Worm (Caenorhabditis elegans) whole organism, early embryonic: ENCODE measurements around the gene R151.8.

Experiments
- B0310.2 ChIP-seq: sonication (generic microtip); optimal IDR thresholded peaks from 2 replicates; lab custom pipeline; 2016; ENCODE audit warnings: mild to moderate bottlenecking, missing genetic modification characterization, missing compliant biosample characterization
- F13C5.2 ChIP-seq: sonication (generic microtip); optimal IDR thresholded peaks from 2 replicates; lab custom pipeline; 2017; ENCODE audit warnings: mild to moderate bottlenecking, missing genetic modification characterization, inconsistent platforms, missing compliant biosample characterization
- aly-1 ChIP-seq: sonication (generic microtip); optimal IDR thresholded peaks from 2 replicates; lab custom pipeline; 2016; ENCODE audit warnings: missing genetic modification characterization, missing compliant biosample characterization
- ama-1 ChIP-seq: fragments of 150-350 bp; optimal IDR thresholded peaks from 2 replicates; lab custom pipeline; 2014
- ceh-13 ChIP-seq: fragments of 200-800 bp; sonication (Bioruptor generic); optimal IDR thresholded peaks from 2 replicates; lab custom pipeline; 2018; ENCODE audit warnings: mild to moderate bottlenecking, missing genetic modification characterization, missing compliant biosample characterization
- ceh-36 ChIP-seq: sonication (generic microtip); optimal IDR thresholded peaks from 2 replicates; lab custom pipeline; 2016; ENCODE audit warnings: missing genetic modification characterization, inconsistent platforms, missing compliant biosample characterization
- ets-7 ChIP-seq: sonication (generic microtip); optimal IDR thresholded peaks from 2 replicates; lab custom pipeline; 2016; ENCODE audit warnings: missing genotype, missing genetic modification characterization, missing compliant biosample characterization
- flt-1 ChIP-seq: fragments of 200-800 bp; sonication (Bioruptor generic); IDR thresholded peaks from 2 replicates; pipeline ENCODE4 v1.3.6; 2022; ENCODE audit warnings: missing genetic modification characterization, missing compliant biosample characterization
- hmbx-1 ChIP-seq: sonication (generic microtip); optimal IDR thresholded peaks from 2 replicates; lab custom pipeline; 2016; ENCODE audit warnings: mild to moderate bottlenecking, missing genetic modification characterization, missing compliant biosample characterization
- hmg-4 ChIP-seq: fragments of 200-800 bp; sonication (Bioruptor generic); optimal IDR thresholded peaks from 2 replicates; lab custom pipeline; 2018; ENCODE audit warnings: mild to moderate bottlenecking, missing genetic modification characterization, missing compliant biosample characterization
- hnd-1 ChIP-seq: sonication (generic microtip); optimal IDR thresholded peaks from 2 replicates; lab custom pipeline; 2016; ENCODE audit warnings: missing genetic modification characterization, missing compliant biosample characterization
- pes-1 ChIP-seq: fragments of 200-800 bp; sonication (Bioruptor generic); IDR thresholded peaks from 2 replicates; pipeline ENCODE4 v1.3.6; 2022; ENCODE audit warnings: missing genetic modification reagents, missing genetic modification characterization, missing compliant biosample characterization
- scrt-1 ChIP-seq: fragments of 200-800 bp; sonication (Bioruptor generic); IDR thresholded peaks from 2 replicates; pipeline ENCODE4 v1.3.6; 2022; ENCODE audit warnings: missing genetic modification characterization, missing compliant biosample characterization
- sea-1 ChIP-seq: fragments of 200-800 bp; sonication (Bioruptor generic); conservative IDR thresholded peaks from 2 replicates; pipeline ENCODE4 v1.3.6; 2022; ENCODE audit warnings: missing genetic modification characterization, missing compliant biosample characterization
- tbx-11 ChIP-seq: fragments of 200-800 bp; sonication (Bioruptor generic); IDR thresholded peaks from 2 replicates; pipeline ENCODE4 v1.3.6; 2022; ENCODE audit warnings: missing genetic modification characterization, missing compliant biosample characterization
- tbx-37 ChIP-seq: fragments of 200-800 bp; sonication (Bioruptor generic); conservative IDR thresholded peaks from 2 replicates; pipeline ENCODE4 v1.3.6; 2022; ENCODE audit warnings: missing genetic modification reagents, missing genetic modification characterization, missing compliant biosample characterization
- tra-4 ChIP-seq: sonication (generic microtip); optimal IDR thresholded peaks from 2 replicates; lab custom pipeline; 2017; ENCODE audit warnings: missing genetic modification characterization, missing compliant biosample characterization

R151.8 gene

ce11 chrIII:7263028-7263427 lies 33.4 kb upstream of the R151.8 start:
- no peak for TF ChIP-seq hnd-1 (tag; lab: Kevin White, UChicago)

ce11 chrIII:7262592-7262991 lies 33.0 kb upstream of the R151.8 start:
- TF ChIP-seq hnd-1 (tag; lab: Kevin White, UChicago) (no peak), hmg-4 (GFP tag; lab: Kevin White, UChicago) (no peak), hmbx-1 (no peak), aly-1 (no peak), scrt-1 (GFP tag; lab: Robert Waterston, UW) (no peak)

- TF ChIP-seq ceh-13 (GFP tag; lab: Kevin White, UChicago) = no peak
- no peak for TF ChIP-seq scrt-1 (GFP tag; lab: Robert Waterston, UW)
- TF ChIP-seq tra-4 (tag; lab: Kevin White, UChicago) = no peak
- no peak for TF ChIP-seq aly-1
- no peak for TF ChIP-seq tbx-37 (GFP tag; lab: Robert Waterston, UW)
These were observed 29.3 kb upstream of the R151.8 start, which contains the start of gene B0361.4 for ce11 chrIII:7258931-7259330. Gene B0361.4 (plus strand): TSS chrIII:7258991.

- no peak for TF ChIP-seq pes-1
- no peak for TF ChIP-seq aly-1
- no peak for TF ChIP-seq hmbx-1
- no peak for TF ChIP-seq flt-1
- TF ChIP-seq tbx-37 (GFP tag; lab: Robert Waterston, UW) = no peak
- TF ChIP-seq hmg-4 (GFP tag; lab: Kevin White, UChicago) = no peak
- no peak for TF ChIP-seq scrt-1 (GFP tag; lab: Robert Waterston, UW)
- no peak for TF ChIP-seq ets-7 (tag; lab: Kevin White, UChicago)
- TF ChIP-seq F13C5.2 (tag; lab: Kevin White, UChicago) = no peak
- no peak for TF ChIP-seq sea-1 (GFP tag; lab: Robert Waterston, UW)
- no peak for TF ChIP-seq tra-4 (tag; lab: Kevin White, UChicago)
- no peak for TF ChIP-seq ceh-36 (tag; lab: Kevin White, UChicago)
- no peak for TF ChIP-seq B0310.2 (tag; lab: Kevin White, UChicago)
- no peak for TF ChIP-seq ama-1
- TF ChIP-seq ceh-13 (GFP tag; lab: Kevin White, UChicago) = no peak
- no peak for TF ChIP-seq tbx-11 (GFP tag; lab: Robert Waterston, UW)
- TF ChIP-seq hnd-1 (tag; lab: Kevin White, UChicago) = no peak
These were observed 24.1 kb upstream of the R151.8 start for ce11 chrIII:7253669-7254068.

ce11 chrIII:7247740-7248139 lies 18.2 kb upstream of the R151.8 start, which contains the start of gene zmp-6:
Gene zmp-6 (minus strand): TSS chrIII:7247840.
- TF ChIP-seq sea-1 (GFP tag; lab: Robert Waterston, UW) (no peak), hmg-4 (GFP tag; lab: Kevin White, UChicago) (no peak), tbx-11 (GFP tag; lab: Robert Waterston, UW) (no peak), scrt-1 (GFP tag; lab: Robert Waterston, UW) (no peak), B0310.2 (tag; lab: Kevin White, UChicago) (no peak), hmbx-1 (no peak), ceh-36 (tag; lab: Kevin White, UChicago) (no peak)

ce11 chrIII:7246389-7246788 lies 16.8 kb upstream of the R151.8 start:
- TF ChIP-seq aly-1 (no peak), scrt-1 (GFP tag; lab: Robert Waterston, UW) (no peak), B0310.2 (tag; lab: Kevin White, UChicago) (no peak), tbx-37 (GFP tag; lab: Robert Waterston, UW) (no peak), flt-1 (no peak), sea-1 (GFP tag; lab: Robert Waterston, UW) (no peak), pes-1 (no peak), ceh-13 (GFP tag; lab: Kevin White, UChicago) (no peak), ets-7 (tag; lab: Kevin White, UChicago) (no peak), hmg-4 (GFP tag; lab: Kevin White, UChicago) (no peak), tbx-11 (GFP tag; lab: Robert Waterston, UW) (no peak), ama-1 (no peak), ceh-36 (tag; lab: Kevin White, UChicago) (no peak), hmbx-1 (no peak), F13C5.2 (tag; lab: Kevin White, UChicago) (no peak), tra-4 (tag; lab: Kevin White, UChicago) (no peak)

ce11 chrIII:7242988-7243387 lies 13.4 kb upstream of the R151.8 start, which contains the start of gene osm-10:
Gene osm-10 (plus strand): TSS chrIII:7243280.
- TF ChIP-seq ets-7 (tag; lab: Kevin White, UChicago) = no peak
- TF ChIP-seq F13C5.2 (tag; lab: Kevin White, UChicago) = no peak
- no peak for TF ChIP-seq hmbx-1
- TF ChIP-seq hmg-4 (GFP tag; lab: Kevin White, UChicago) = no peak
- TF ChIP-seq ceh-13 (GFP tag; lab: Kevin White, UChicago) = no peak
- TF ChIP-seq tra-4 (tag; lab: Kevin White, UChicago) = no peak
- no peak for TF ChIP-seq ceh-36 (tag; lab: Kevin White, UChicago)
- TF ChIP-seq flt-1 = no peak
- TF ChIP-seq pes-1 = no peak
- TF ChIP-seq tbx-11 (GFP tag; lab: Robert Waterston, UW) = no peak
- TF ChIP-seq aly-1 = no peak
- no peak for TF ChIP-seq hnd-1 (tag; lab: Kevin White, UChicago)
- TF ChIP-seq B0310.2 (tag; lab: Kevin White, UChicago) = no peak
- no peak for TF ChIP-seq ama-1
- TF ChIP-seq tbx-37 (GFP tag; lab: Robert Waterston, UW) = no peak
- TF ChIP-seq sea-1 (GFP tag; lab: Robert Waterston, UW) = no peak
- no peak for TF ChIP-seq scrt-1 (GFP tag; lab: Robert Waterston, UW)

- TF ChIP-seq sea-1 (GFP tag; lab: Robert Waterston, UW) (no peak), pes-1 (no peak), ceh-36 (tag; lab: Kevin White, UChicago) (no peak), hnd-1 (tag; lab: Kevin White, UChicago) (no peak), hmg-4 (GFP tag; lab: Kevin White, UChicago) (no peak), ets-7 (tag; lab: Kevin White, UChicago) (no peak), ama-1 (no peak), aly-1 (no peak), tra-4 (tag; lab: Kevin White, UChicago) (no peak)
These were observed 11.5 kb upstream of the R151.8 start, which contains the start of gene ztf-31 for ce11 chrIII:7241065-7241464. Gene ztf-31 (plus strand): TSS chrIII:7241365.
